Worm (Caenorhabditis elegans): ENCODE measurements around the gene metl-5.
A peak's percentile ranks its signal among the peaks of the same experiment; 100 is the strongest.

metl-5 gene

DNA sequence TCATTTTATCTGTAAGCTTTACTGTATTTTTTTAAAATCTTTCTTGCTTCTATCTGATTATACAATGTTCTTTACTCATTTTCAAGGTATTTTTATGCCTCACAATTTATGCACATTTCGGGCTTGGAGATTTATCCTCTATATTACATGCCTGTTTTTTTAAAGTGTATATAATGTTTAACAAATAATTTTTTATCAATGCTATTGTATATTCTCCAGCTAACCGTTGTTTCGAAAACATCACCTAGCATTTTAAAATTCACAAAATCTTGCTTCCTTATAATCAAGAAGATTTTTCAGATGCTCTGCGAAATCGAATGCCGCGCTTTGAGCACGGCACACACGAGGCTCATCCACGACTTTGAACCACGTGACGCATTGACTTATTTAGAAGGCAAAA is 49.2 kb downstream of the metl-5 start, which contains the start of gene ced-4:
ced-4 (plus strand) TSS at position 301 of the 400 bp plus-strand sequence.
- no peak for TF ChIP-seq zfp-2 (tag; optimal IDR thresholded peaks at IDR 0.05)
- TF ChIP-seq F37D6.2 (tag; optimal IDR thresholded peaks at IDR 0.05): no peak
- TF ChIP-seq aha-1 (tag): peak; percentile 75
- no peak for TF ChIP-seq F26F4.8 (GFP tag; conservative IDR thresholded peaks at IDR 0.05)
- no peak for TF ChIP-seq nhr-111 (GFP tag; optimal IDR thresholded peaks at IDR 0.05)
- no peak for TF ChIP-seq nhr-10 (tag; optimal IDR thresholded peaks at IDR 0.05)
- TF ChIP-seq nhr-28 (tag; optimal IDR thresholded peaks at IDR 0.05): no peak
- TF ChIP-seq dpl-1 (GFP tag; optimal IDR thresholded peaks at IDR 0.05): no peak
